Fruit fly (Drosophila melanogaster) whole organism, wandering third instar larva: ENCODE measurements around the gene Nep1.

Source experiments
- Abd-B ChIP-seq: fragments of >200 bp; optimal IDR thresholded peaks from 2 replicates; lab custom pipeline; 2017; ENCODE audit warnings: missing biosample characterization, missing genetic modification characterization
- CG32264 ChIP-seq: fragments of 200-800 bp; sonication (Bioruptor generic); optimal IDR thresholded peaks from 2 replicates; lab custom pipeline; 2016; ENCODE audit warnings: missing biosample characterization, missing genetic modification characterization
- Dfd ChIP-seq: fragments of >200 bp; optimal IDR thresholded peaks from 2 replicates; lab custom pipeline; 2017; ENCODE audit warnings: missing biosample characterization, missing genetic modification characterization
- OdsH ChIP-seq: fragments of 200-800 bp; sonication (Bioruptor generic); optimal IDR thresholded peaks from 2 replicates; lab custom pipeline; 2016; ENCODE audit warnings: missing biosample characterization, mild to moderate bottlenecking, missing genetic modification characterization
- Rel ChIP-seq, 2 experiments: fragments of 200-800 bp; sonication (Bioruptor generic) in 1 of 2; optimal IDR thresholded peaks; 2 replicates in 1 of 2; 3 replicates in 1 of 2; lab custom pipeline; 2016 to 2019; ENCODE audit warnings: mild to moderate bottlenecking in 2 of 2, missing biosample characterization in 2 of 2, missing genetic modification characterization in 2 of 2, moderate library complexity in 1 of 2
- br ChIP-seq: fragments of 200-800 bp; sonication (Bioruptor generic); optimal IDR thresholded peaks from 2 replicates; lab custom pipeline; 2016; ENCODE audit warnings: missing biosample characterization, missing genetic modification characterization
- brk ChIP-seq: fragments of 200-800 bp; sonication (Bioruptor generic); optimal IDR thresholded peaks from 2 replicates; lab custom pipeline; 2016; ENCODE audit warnings: missing biosample characterization, mild to moderate bottlenecking, missing genetic modification characterization
- h ChIP-seq: fragments of 200-800 bp; sonication (Bioruptor generic); optimal IDR thresholded peaks from 3 replicates; lab custom pipeline; 2016; ENCODE audit warnings: missing biosample characterization, mild to moderate bottlenecking, missing genetic modification characterization
- pan ChIP-seq: fragments of >200 bp; optimal IDR thresholded peaks from 2 replicates; lab custom pipeline; 2017
- psq ChIP-seq: fragments of 200-800 bp; sonication (Bioruptor generic); optimal IDR thresholded peaks from 3 replicates; lab custom pipeline; 2017; ENCODE audit warnings: missing biosample characterization, mild to moderate bottlenecking, missing genetic modification characterization, moderate library complexity
- rgr ChIP-seq: fragments of 200-800 bp; sonication (Bioruptor generic); optimal IDR thresholded peaks from 3 replicates; lab custom pipeline; 2016; ENCODE audit warnings: missing biosample characterization, mild to moderate bottlenecking, missing genetic modification characterization
- usp ChIP-seq: fragments of >200 bp; optimal IDR thresholded peaks from 2 replicates; lab custom pipeline; 2017; ENCODE audit warnings: missing biosample characterization, missing genetic modification characterization
- woc ChIP-seq: sonication (Bioruptor generic); optimal IDR thresholded peaks from 2 replicates; lab custom pipeline; 2016; ENCODE audit warnings: missing biosample characterization, mild to moderate bottlenecking, missing genetic modification characterization

- no peak for TF ChIP-seq br
- no peak for TF ChIP-seq CG32264 (GFP tag; lab: Kevin White, UChicago)
- TF ChIP-seq Abd-B (GFP tag; lab: Kevin White, UChicago) = no peak
- no peak for TF ChIP-seq rgr
- no peak for TF ChIP-seq pan
- no peak for TF ChIP-seq usp (GFP tag; lab: Kevin White, UChicago)
- TF ChIP-seq h (GFP tag; lab: Kevin White, UChicago) = no peak
- no peak for TF ChIP-seq psq (GFP tag; lab: Kevin White, UChicago)
- no peak for TF ChIP-seq Rel (GFP tag; optimal IDR thresholded peaks at IDR 0.05; lab: Kevin White, UChicago)
- TF ChIP-seq Rel (tag; optimal IDR thresholded peaks at IDR 0.05; lab: Kevin White, UChicago) = no peak
- no peak for TF ChIP-seq Dfd
- no peak for TF ChIP-seq brk (GFP tag; lab: Kevin White, UChicago)
- no peak for TF ChIP-seq woc (GFP tag; lab: Kevin White, UChicago)
- no peak for TF ChIP-seq OdsH (GFP tag; lab: Kevin White, UChicago)
Observed at dm6 chrX:6151919-6152318, 60.9 kb downstream of the Nep1 start.
